Worm (Caenorhabditis elegans): Measurements from ENCODE around the gene fzr-1.
A peak's percentile ranks its signal among the peaks of the same experiment; 100 is the strongest.

fzr-1 gene

ce11 chrII:9611347-9611923 is 32.8 kb downstream of the fzr-1 start, which contains the start of the genes T15H9.5 and T15H9.4:
T15H9.5 (minus strand) TSS chrII:9611447.
T15H9.4 (plus strand) TSS chrII:9611873.
- TF ChIP-seq elt-3 (tag; optimal IDR thresholded peaks at IDR 0.05) (no peak), unc-120 (tag; optimal IDR thresholded peaks at IDR 0.05; ENCODE audit: poor library complexity, severe bottlenecking) (no peak), ham-2 (GFP tag; optimal IDR thresholded peaks at IDR 0.05) (no peak), drap-1 (GFP tag; optimal IDR thresholded peaks at IDR 0.05) (no peak), cnd-1 (tag; optimal IDR thresholded peaks at IDR 0.05) (no peak), lsy-2 (tag; optimal IDR thresholded peaks at IDR 0.05) (no peak), sptf-1 (tag; optimal IDR thresholded peaks at IDR 0.05) (no peak), pha-4 (tag; optimal IDR thresholded peaks at IDR 0.05) (no peak), mep-1 (tag; optimal IDR thresholded peaks at IDR 0.05) (no peak), mls-2 (tag; optimal IDR thresholded peaks at IDR 0.05) (no peak), nhr-12 (tag; optimal IDR thresholded peaks at IDR 0.05) (no peak)

ce11 chrII:9609296-9609695 is 35.0 kb downstream of the fzr-1 start, which contains the start of gene pap-2:
pap-2 (minus strand) TSS chrII:9609396.
- TF ChIP-seq unc-39 (tag; optimal IDR thresholded peaks at IDR 0.05) (no peak), mab-5 (tag; optimal IDR thresholded peaks at IDR 0.05) (no peak), bed-3 (GFP tag; optimal IDR thresholded peaks at IDR 0.05) (no peak), sem-2 (GFP tag; optimal IDR thresholded peaks at IDR 0.05) (no peak), nhr-237 (tag; optimal IDR thresholded peaks at IDR 0.05) (no peak), ceh-83 (GFP tag; optimal IDR thresholded peaks at IDR 0.05) (no peak), unc-120 (tag; optimal IDR thresholded peaks at IDR 0.05; ENCODE audit: poor library complexity, severe bottlenecking) (no peak), ztf-11 (tag; optimal IDR thresholded peaks at IDR 0.05) (no peak), nhr-28 (tag; optimal IDR thresholded peaks at IDR 0.05) (no peak), nhr-2 (tag; optimal IDR thresholded peaks at IDR 0.05) (no peak), drap-1 (GFP tag; optimal IDR thresholded peaks at IDR 0.05) (no peak), mls-2 (tag; optimal IDR thresholded peaks at IDR 0.05) (no peak), elt-1 (tag; optimal IDR thresholded peaks at IDR 0.05; ENCODE audit: borderline replicate concordance, insufficient read depth) (no peak), elt-3 (tag; optimal IDR thresholded peaks at IDR 0.05) (no peak), lsy-2 (tag; optimal IDR thresholded peaks at IDR 0.05) (no peak), nhr-12 (tag; optimal IDR thresholded peaks at IDR 0.05) (no peak)

DNA sequence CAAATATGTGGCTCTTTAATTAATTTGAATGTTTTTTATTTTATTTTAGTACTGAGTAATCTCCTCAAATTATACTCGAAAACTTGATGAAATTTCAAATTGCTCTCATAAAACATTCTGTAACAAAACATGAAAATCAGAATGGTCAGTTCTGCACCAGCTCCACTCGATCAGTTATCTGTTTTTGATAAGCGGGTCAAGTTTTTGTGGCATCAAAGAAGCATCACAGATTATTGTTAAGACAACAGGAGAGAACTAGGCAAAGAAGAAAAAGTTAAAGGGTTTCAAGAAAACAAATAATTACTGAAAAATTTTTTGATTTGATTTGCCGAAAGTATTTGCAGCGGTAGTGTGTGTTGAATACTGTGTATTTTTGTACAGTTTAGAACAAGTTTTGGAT is 37.1 kb downstream of the fzr-1 start:
- TF ChIP-seq zip-8 (tag; optimal IDR thresholded peaks at IDR 0.05) (no peak), nhr-28 (tag; optimal IDR thresholded peaks at IDR 0.05) (no peak), cnd-1 (tag; optimal IDR thresholded peaks at IDR 0.05) (no peak), bed-3 (GFP tag; optimal IDR thresholded peaks at IDR 0.05) (no peak), mep-1 (tag; optimal IDR thresholded peaks at IDR 0.05) (no peak), hlh-1 (tag; optimal IDR thresholded peaks at IDR 0.05) (no peak), ham-2 (GFP tag; optimal IDR thresholded peaks at IDR 0.05) (no peak), ceh-43 (GFP tag; optimal IDR thresholded peaks at IDR 0.05) (no peak), sptf-1 (tag; optimal IDR thresholded peaks at IDR 0.05) (no peak), lsy-2 (tag; optimal IDR thresholded peaks at IDR 0.05) (no peak), nhr-76 (tag; optimal IDR thresholded peaks at IDR 0.05) (no peak)

DNA sequence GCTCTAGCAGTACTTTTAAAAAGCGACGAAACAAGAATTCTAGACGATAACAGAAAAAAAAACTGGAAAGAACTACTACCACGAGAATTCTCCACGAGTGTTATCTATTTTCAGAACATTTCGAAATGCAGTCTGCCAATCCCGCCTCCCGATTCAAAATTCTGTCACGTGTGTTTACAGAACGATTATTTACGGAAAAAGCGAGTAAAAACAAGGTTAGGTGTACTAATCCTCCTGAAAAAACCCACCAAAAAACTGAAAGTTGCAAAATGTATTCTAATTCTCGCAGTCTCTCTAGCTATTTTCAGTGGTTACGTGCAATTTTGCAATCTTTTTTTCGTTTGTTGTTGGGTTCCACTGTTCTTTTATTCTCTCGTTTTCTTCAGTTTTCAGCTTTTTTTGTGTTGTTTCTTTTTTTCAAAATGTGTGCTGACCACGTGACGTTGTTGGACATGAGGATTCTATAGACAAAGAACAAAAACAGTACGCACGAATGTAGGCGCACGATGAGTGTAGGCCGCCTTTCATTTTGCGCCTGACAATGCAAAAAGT is 37.7 kb downstream of the fzr-1 start:
- TF ChIP-seq mab-5 (tag; optimal IDR thresholded peaks at IDR 0.05) (no peak), hlh-1 (tag; optimal IDR thresholded peaks at IDR 0.05) (no peak), ceh-39 (tag; optimal IDR thresholded peaks at IDR 0.05) (no peak), sem-2 (GFP tag; optimal IDR thresholded peaks at IDR 0.05) (no peak), nhr-12 (tag; optimal IDR thresholded peaks at IDR 0.05) (no peak), lin-32 (GFP tag; optimal IDR thresholded peaks at IDR 0.05) (no peak), ceh-43 (GFP tag; optimal IDR thresholded peaks at IDR 0.05) (no peak)

ce11 chrII:9605954-9606353 is 38.3 kb downstream of the fzr-1 start:
- no peak for TF ChIP-seq M03D4.4 (tag; optimal IDR thresholded peaks at IDR 0.05)
- TF ChIP-seq lsy-2 (tag; optimal IDR thresholded peaks at IDR 0.05): no peak
- TF ChIP-seq flh-1 (GFP tag; optimal IDR thresholded peaks at IDR 0.05): no peak
- peak; percentile 37 for TF ChIP-seq elt-1 (tag; optimal IDR thresholded peaks at IDR 0.05; ENCODE audit: borderline replicate concordance, insufficient read depth)
- no peak for TF ChIP-seq ceh-43 (GFP tag; optimal IDR thresholded peaks at IDR 0.05)
- no peak for TF ChIP-seq blmp-1 (tag; optimal IDR thresholded peaks at IDR 0.05)
- TF ChIP-seq nhr-76 (tag; optimal IDR thresholded peaks at IDR 0.05): no peak

Measured in whole organism, mixed stage, embryonic.